Fruit fly (Drosophila melanogaster) Kc167 (cell line): ENCODE data around the gene C15.

ENCODE experiments used
- Myc ChIP-seq: fragments of >200 bp; optimal IDR thresholded peaks from 2 replicates; lab custom pipeline; 2017; ENCODE audit warnings: missing external identifiers
- Sin3A ChIP-seq: fragments of >200 bp; optimal IDR thresholded peaks from 2 replicates; lab custom pipeline; 2018; ENCODE audit warnings: missing external identifiers
- h ChIP-seq: fragments of >200 bp; optimal IDR thresholded peaks from 3 replicates; lab custom pipeline; 2018; ENCODE audit warnings: missing external identifiers
- insv ChIP-seq: fragments of >200 bp; optimal IDR thresholded peaks from 3 replicates; lab custom pipeline; 2018; ENCODE audit warnings: missing external identifiers
- psq ChIP-seq: fragments of >200 bp; optimal IDR thresholded peaks from 2 replicates; lab custom pipeline; 2017; ENCODE audit warnings: missing external identifiers
- ttk ChIP-seq: sonication (Bioruptor generic); optimal IDR thresholded peaks from 2 replicates; lab custom pipeline; 2017; ENCODE audit warnings: missing external identifiers

Gene C15

DNA sequence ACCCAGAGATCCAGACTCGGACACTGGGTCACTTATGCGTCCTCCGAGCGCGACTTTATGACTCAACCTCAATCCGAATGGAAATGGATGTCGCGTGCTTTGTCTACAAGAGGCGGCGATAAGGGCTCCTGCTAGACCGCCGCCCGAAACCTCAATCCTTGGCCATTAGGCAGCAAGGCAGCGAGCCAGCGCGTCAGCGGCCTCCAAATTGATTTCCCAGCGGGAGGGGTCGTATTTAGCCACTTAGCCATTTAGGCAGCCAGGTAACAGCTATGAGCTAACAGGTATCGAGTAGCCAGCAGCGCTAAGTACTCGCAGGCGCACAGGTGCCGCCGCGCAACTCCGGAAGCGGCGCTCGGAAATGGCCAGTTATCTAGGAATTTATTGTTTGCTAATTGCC lies 6.5 kb downstream of the C15 start:
- no peak for TF ChIP-seq Myc (lab: Kevin White, UChicago)
- TF ChIP-seq Sin3A (lab: Kevin White, UChicago), result no peak
- TF ChIP-seq ttk, result no peak
- TF ChIP-seq psq (lab: Kevin White, UChicago), result no peak
- TF ChIP-seq h, result no peak
- TF ChIP-seq insv (lab: Kevin White, UChicago), result no peak

DNA sequence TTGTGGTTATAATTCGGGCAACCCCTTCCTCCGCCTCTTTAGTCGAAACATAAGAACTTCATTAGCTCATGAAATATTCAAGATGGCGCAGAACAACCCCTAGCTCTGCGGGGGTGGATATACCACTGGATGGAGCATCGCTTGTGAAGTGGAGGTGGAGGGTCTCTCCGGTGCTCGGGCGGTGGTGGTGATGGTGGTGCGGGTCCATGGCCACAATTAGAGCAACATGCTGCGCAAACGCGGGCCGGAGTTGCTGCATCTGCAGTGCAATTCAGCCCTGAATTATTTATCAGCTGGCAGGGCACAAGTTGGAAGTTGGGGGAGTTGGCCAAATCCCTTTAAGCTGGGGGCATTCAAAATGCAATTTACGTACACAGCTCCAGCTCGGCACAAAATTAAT lies 11.2 kb downstream of the C15 start:
- TF ChIP-seq psq (lab: Kevin White, UChicago), result no peak
- no peak for TF ChIP-seq Myc (lab: Kevin White, UChicago)
- TF ChIP-seq h, result no peak
- TF ChIP-seq Sin3A (lab: Kevin White, UChicago), result no peak

DNA sequence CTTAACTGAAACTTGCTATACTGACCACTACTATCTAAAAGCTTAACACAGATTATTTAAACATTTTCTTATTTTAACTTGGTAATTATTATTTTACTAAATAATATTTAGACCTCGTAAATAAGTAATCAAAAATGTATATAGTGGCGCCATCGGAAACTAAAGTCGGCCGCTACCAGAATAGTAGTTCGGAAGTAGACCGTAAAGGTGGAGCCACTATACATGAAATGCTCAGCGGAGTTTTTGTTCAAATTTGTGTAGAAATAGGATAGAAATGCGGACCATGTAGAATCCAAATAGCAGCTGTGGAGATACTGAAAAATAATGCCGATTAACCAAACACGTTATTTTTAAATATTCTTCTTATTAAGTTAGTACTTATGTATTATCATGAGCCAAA lies 20.4 kb downstream of the C15 start:
- TF ChIP-seq psq (lab: Kevin White, UChicago) (no peak), ttk (no peak), Sin3A (lab: Kevin White, UChicago) (no peak), insv (lab: Kevin White, UChicago) (no peak), h (no peak), Myc (lab: Kevin White, UChicago) (no peak)

DNA sequence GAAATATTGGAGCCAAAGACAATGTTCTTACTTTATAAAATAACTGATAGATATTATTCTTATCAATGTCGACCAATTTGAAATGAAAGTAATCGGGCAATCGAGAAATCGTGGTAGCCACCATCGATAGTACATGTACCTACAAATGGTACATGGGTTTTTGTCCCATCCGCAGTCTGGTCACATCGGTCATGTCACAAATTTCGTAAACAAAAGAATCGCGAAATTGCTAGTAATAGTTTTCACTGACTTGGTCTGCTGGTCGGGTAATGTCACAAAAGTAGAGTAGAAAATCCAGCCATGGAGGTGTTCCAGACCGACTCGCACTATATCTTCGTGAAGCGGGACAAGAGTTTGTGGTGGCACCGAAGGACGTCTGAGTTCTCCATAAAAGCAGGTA lies 21.0 kb downstream of the C15 start, which contains the start of gene sp3:
Gene sp3 (plus strand): TSS at position 173 of the 400 bp plus-strand sequence.
- TF ChIP-seq psq (lab: Kevin White, UChicago), result no peak
- TF ChIP-seq h, result no peak
- no peak for TF ChIP-seq Myc (lab: Kevin White, UChicago)
- no peak for TF ChIP-seq ttk
- TF ChIP-seq Sin3A (lab: Kevin White, UChicago), result no peak
- TF ChIP-seq insv (lab: Kevin White, UChicago), result no peak

DNA sequence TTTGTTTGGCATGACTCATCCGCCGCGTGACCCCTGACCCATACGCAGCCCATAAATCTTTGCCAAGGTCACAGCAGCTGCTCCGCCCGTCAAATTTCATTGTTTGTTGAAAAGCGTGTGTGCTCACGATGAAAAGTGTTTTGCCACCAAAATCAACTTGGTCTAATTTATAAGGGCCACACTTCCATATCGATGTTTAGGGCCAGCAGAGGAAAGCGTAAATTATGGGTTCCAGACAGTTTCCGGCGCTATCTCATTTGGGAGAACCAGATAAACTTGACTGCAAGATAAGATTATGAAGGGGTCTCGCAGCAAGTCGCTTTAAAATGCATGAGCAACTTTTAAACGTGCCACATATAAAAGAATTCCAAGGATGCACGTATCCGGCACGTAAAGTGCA lies 22.0 kb downstream of the C15 start:
- TF ChIP-seq insv (lab: Kevin White, UChicago), result no peak
- TF ChIP-seq Sin3A (lab: Kevin White, UChicago), result no peak
- TF ChIP-seq h, result no peak
- no peak for TF ChIP-seq ttk
- TF ChIP-seq Myc (lab: Kevin White, UChicago), result no peak
- TF ChIP-seq psq (lab: Kevin White, UChicago), result no peak

DNA sequence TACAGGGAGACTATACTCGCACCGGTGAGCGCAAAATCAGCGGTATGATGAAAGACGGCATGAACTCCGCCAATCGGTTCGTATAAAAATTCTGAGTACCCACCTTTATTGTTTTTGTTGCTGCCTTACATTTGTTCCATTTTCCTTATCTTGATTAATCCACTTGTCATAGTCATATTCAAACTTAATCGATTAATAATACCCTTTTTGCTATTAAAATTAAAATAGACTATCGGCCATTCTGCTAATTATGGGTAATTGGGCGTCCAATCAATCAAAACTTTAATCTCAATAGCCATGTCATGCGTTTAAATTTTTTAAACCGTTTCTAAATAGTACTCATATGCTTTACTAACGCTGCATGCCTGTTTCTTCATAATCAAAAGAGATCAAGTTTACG lies 24.8 kb downstream of the C15 start:
- TF ChIP-seq psq (lab: Kevin White, UChicago), result no peak
- TF ChIP-seq Myc (lab: Kevin White, UChicago), result no peak
- no peak for TF ChIP-seq h
- TF ChIP-seq Sin3A (lab: Kevin White, UChicago), result no peak
- no peak for TF ChIP-seq ttk
- no peak for TF ChIP-seq insv (lab: Kevin White, UChicago)

DNA sequence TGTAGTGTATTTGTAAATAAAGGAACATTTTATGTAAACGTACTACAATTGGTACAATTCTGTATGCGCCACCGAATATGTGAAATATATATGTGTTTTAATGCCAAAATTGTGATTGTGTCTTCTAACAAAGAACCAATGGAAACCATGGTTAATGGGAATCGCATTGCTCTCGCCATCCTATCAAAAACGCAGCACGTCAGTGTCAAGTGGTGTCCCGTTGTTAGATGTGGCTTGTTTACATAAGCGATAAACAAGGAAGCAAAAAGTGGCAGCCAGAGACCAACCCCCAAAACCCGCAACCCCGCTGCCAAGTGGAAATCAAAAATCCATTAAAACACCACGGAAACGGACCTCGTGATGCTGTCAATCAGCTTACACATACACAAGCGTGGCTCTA lies 28.7 kb downstream of the C15 start:
- TF ChIP-seq insv (lab: Kevin White, UChicago) (no peak), Sin3A (lab: Kevin White, UChicago) (no peak), h (no peak), ttk (no peak), Myc (lab: Kevin White, UChicago) (no peak), psq (lab: Kevin White, UChicago) (no peak)

DNA sequence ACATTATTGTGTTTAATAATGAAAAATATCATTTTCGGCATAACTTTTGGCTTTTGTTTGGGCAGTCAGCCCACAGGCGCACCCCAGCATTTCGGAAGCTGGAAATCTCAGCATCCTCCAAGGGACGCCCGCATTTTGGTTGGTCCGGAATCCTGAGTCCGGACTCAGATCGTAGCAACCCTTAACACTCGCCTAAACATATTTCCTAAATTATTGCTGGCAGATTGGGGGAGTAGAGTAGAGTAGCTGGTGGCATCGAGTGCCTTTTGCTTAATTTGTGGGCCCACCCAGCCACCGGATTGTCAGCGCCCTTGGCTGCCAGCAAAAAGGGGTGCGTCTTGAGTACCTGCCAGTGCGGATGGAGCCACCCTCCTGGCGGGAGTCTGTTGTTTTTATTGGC lies 34.5 kb downstream of the C15 start:
- TF ChIP-seq Sin3A (lab: Kevin White, UChicago) (no peak), h (no peak), ttk (no peak), insv (lab: Kevin White, UChicago) (no peak), psq (lab: Kevin White, UChicago) (no peak), Myc (lab: Kevin White, UChicago) (no peak)

DNA sequence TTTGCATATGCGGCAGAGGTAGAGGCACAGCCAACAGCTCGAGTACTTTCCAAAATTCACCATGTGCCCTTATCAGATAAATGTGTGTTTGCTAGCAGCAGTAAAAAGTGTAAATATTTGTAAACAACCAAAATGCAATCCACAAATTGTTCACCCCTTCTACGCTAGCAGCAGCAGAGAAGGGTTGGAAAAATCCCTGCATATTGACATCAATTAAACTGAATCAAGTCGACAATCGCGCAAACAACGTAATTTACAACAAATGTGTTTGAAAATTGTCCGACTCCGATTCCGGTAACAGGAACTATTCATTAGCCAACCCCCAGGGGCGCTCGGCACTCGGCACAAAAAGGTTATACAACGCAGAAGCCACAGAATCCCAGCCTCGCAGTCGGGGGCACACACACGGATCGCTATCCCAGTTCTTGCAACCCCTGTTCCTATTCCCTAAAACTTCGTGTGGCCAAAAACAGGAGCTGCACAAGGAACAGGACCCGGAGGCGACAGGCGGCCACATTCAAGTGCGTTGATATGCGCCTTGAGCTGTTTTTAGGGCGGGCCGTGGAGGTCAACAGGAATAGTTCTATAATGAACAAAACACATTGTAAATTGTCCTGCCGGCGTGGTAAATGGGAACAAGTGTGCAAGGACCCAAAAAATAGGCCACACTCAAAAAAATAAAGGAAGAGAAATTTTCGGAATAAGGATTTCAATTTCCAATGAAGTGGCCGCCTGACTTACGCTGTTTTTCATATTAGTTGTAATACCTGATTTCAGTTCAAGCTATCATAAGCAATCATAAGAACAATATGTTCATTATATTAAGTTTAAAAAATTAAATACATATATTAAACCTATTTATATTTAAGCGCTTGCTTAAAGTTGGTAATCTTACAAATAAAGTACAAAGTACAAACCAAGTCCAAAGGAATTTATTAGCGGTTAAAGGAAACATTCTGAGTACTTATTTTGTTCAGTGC lies 35.2 kb downstream of the C15 start:
- TF ChIP-seq insv (lab: Kevin White, UChicago) (no peak), h (no peak), psq (lab: Kevin White, UChicago) (no peak), Sin3A (lab: Kevin White, UChicago) (no peak), Myc (lab: Kevin White, UChicago) (no peak), ttk (no peak)

DNA sequence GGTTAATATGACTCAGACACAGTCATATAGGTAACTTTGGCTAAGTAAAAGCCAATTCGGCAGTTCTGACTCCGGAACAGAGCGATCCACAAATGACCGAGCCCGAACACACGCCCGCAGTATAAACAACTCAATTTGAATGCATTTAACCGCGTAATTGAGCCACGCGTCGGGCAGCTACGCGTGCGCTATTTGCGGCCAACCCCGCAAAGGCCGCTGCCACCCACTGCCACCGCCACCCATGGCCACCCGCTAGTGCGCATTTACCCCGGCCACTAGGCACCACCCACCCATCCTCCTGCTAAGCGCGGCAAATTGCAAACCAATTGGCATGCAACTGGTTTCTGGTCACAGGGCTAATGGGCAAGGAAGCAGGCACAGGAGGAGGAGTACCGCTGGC lies 44.3 kb downstream of the C15 start:
- TF ChIP-seq ttk (no peak), psq (lab: Kevin White, UChicago) (no peak), Myc (lab: Kevin White, UChicago) (no peak), Sin3A (lab: Kevin White, UChicago) (no peak)

DNA sequence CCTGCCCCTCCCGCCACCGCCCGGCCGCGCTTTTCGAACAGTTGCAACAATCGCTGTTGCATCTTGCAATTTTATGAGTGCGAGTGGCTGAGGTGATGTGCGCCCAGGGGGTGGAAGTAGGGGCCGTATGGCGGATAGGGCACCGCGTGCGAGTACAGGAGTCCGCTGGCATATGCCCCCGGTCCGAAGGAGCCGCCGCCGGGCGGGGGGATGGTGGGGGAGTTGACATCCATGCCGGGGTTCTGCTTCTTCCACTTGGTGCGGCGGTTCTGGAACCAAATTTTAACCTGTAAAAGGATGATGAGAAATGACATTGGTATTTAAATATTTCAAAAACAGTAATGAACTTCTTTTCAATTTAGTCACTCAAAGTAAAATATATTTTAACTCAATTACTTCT lies 49.2 kb downstream of the C15 start:
- TF ChIP-seq Myc (lab: Kevin White, UChicago) (no peak), Sin3A (lab: Kevin White, UChicago) (no peak), psq (lab: Kevin White, UChicago) (no peak), ttk (no peak), insv (lab: Kevin White, UChicago) (no peak), h (no peak)

DNA sequence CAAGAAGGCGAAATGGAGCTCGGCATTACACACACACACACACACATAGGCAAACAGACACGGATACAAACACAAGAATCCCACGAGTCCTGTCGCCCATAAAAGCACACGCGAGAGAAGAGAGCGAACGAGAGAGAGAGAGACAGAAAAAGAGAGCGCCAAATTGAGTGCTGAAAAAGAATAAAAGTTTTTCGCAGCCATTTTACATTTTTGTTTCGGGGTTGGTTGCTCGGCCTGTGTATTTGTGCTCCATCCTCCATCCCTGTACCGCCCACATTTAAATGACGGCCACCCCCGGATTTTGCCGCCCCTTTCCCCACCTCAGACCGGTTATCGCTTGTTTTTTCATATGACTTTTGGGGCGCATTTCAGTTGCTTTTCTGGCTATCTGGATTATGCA lies 51.8 kb downstream of the C15 start:
- TF ChIP-seq ttk, result no peak
- no peak for TF ChIP-seq Myc (lab: Kevin White, UChicago)
- TF ChIP-seq Sin3A (lab: Kevin White, UChicago), result no peak
- TF ChIP-seq insv (lab: Kevin White, UChicago), result no peak
- no peak for TF ChIP-seq psq (lab: Kevin White, UChicago)
- TF ChIP-seq h, result no peak
